Fruit fly (Drosophila melanogaster) whole organism, embryonic: Measurements from ENCODE around the gene smg.
A peak's percentile ranks its signal among the peaks of the same experiment; 100 is the strongest.

ENCODE experiments used
- Antp ChIP-seq: fragments of 200-800 bp; sonication (Bioruptor generic); optimal IDR thresholded peaks from 3 replicates; lab custom pipeline; 2016; ENCODE audit warnings: missing biosample characterization, missing genetic modification characterization
- Asciz ChIP-seq: fragments of 200-800 bp; sonication (Bioruptor generic); optimal IDR thresholded peaks from 2 replicates; lab custom pipeline; 2017; ENCODE audit warnings: missing biosample characterization, mild to moderate bottlenecking, missing genetic modification characterization, missing genetic modification reagents
- C15 ChIP-seq: fragments of 200-800 bp; sonication (Bioruptor generic); IDR thresholded peaks from 3 replicates; pipeline ENCODE4 v1.3.6; 2022; ENCODE audit warnings: missing biosample characterization, missing genetic modification characterization
- CG10274 ChIP-seq: fragments of 200-800 bp; sonication (Bioruptor generic); optimal IDR thresholded peaks from 3 replicates; lab custom pipeline; 2017; ENCODE audit warnings: missing biosample characterization, mild to moderate bottlenecking, missing genetic modification characterization
- CG10565 ChIP-seq: fragments of 200-800 bp; sonication (Bioruptor generic); optimal IDR thresholded peaks from 3 replicates; lab custom pipeline; 2016; ENCODE audit warnings: missing biosample characterization, mild to moderate bottlenecking, missing genetic modification characterization
- CG11247 ChIP-seq: fragments of 200-800 bp; sonication (Bioruptor generic); IDR thresholded peaks from 2 replicates; pipeline ENCODE4 v1.3.6; 2022; ENCODE audit warnings: missing biosample characterization, missing genetic modification characterization
- CG11456 ChIP-seq: fragments of 200-800 bp; sonication (Bioruptor generic); IDR thresholded peaks from 3 replicates; pipeline ENCODE4 v1.3.6; 2022; ENCODE audit warnings: missing biosample characterization, missing genetic modification characterization
- CG12071 ChIP-seq: fragments of 200-800 bp; sonication (Bioruptor generic); optimal IDR thresholded peaks from 3 replicates; lab custom pipeline; 2018; ENCODE audit warnings: missing biosample characterization, mild to moderate bottlenecking, missing genetic modification characterization
- CG1233 ChIP-seq: fragments of 200-800 bp; sonication (Bioruptor generic); optimal IDR thresholded peaks from 4 replicates; lab custom pipeline; 2018; ENCODE audit warnings: missing biosample characterization, mild to moderate bottlenecking, missing genetic modification characterization
- CG14710 ChIP-seq: fragments of 200-800 bp; sonication (Bioruptor generic); optimal IDR thresholded peaks from 3 replicates; lab custom pipeline; 2019; ENCODE audit warnings: missing biosample characterization, mild to moderate bottlenecking, missing genetic modification characterization, moderate library complexity
- CG1529 ChIP-seq: fragments of 200-800 bp; sonication (Bioruptor generic); optimal IDR thresholded peaks from 3 replicates; lab custom pipeline; 2018; ENCODE audit warnings: missing biosample characterization, missing genetic modification characterization
- CG16779 ChIP-seq: fragments of 200-800 bp; sonication (Bioruptor generic); IDR thresholded peaks from 2 replicates; pipeline ENCODE4 v1.3.6; 2022; ENCODE audit warnings: missing biosample characterization, missing genetic modification characterization
- CG17912 ChIP-seq: fragments of 200-800 bp; sonication (Bioruptor generic); optimal IDR thresholded peaks from 2 replicates; lab custom pipeline; 2018; ENCODE audit warnings: missing biosample characterization, mild to moderate bottlenecking, missing genetic modification characterization
- CG18599 ChIP-seq: fragments of 200-800 bp; sonication (Bioruptor generic); optimal IDR thresholded peaks from 3 replicates; lab custom pipeline; 2017; ENCODE audit warnings: missing biosample characterization, missing genetic modification characterization, mild to moderate bottlenecking, moderate library complexity, missing genetic modification reagents
- CG2678 ChIP-seq: fragments of 200-800 bp; sonication (Bioruptor generic); optimal IDR thresholded peaks from 3 replicates; lab custom pipeline; 2019; ENCODE audit warnings: missing biosample characterization, mild to moderate bottlenecking, missing genetic modification characterization, moderate library complexity
- CG30020 ChIP-seq: fragments of 200-800 bp; optimal IDR thresholded peaks from 2 replicates; lab custom pipeline; 2019; ENCODE audit warnings: missing biosample characterization, mild to moderate bottlenecking, missing genetic modification characterization, moderate library complexity
- CG4730 ChIP-seq: fragments of 200-800 bp; sonication (Bioruptor generic); IDR thresholded peaks from 2 replicates; pipeline ENCODE4 v1.3.6; 2022; ENCODE audit warnings: missing biosample characterization, missing genetic modification characterization
- CG6254 ChIP-seq: fragments of 200-800 bp; sonication (Bioruptor generic); optimal IDR thresholded peaks from 3 replicates; lab custom pipeline; 2017; ENCODE audit warnings: mild to moderate bottlenecking, missing biosample characterization, missing genetic modification reagents, missing genetic modification characterization
- CG7357 ChIP-seq: fragments of 200-800 bp; sonication (Bioruptor generic); IDR thresholded peaks from 3 replicates; pipeline ENCODE4 v1.3.6; 2022; ENCODE audit warnings: missing biosample characterization, missing genetic modification characterization
- CG7372 ChIP-seq: fragments of 200-800 bp; sonication (Bioruptor generic); IDR thresholded peaks from 2 replicates; pipeline ENCODE4 v1.3.6; 2022; ENCODE audit warnings: missing biosample characterization, missing genetic modification characterization
- CoRest ChIP-seq: fragments of 200-800 bp; sonication (Bioruptor generic); optimal IDR thresholded peaks from 3 replicates; lab custom pipeline; 2018; ENCODE audit warnings: missing biosample characterization, mild to moderate bottlenecking, missing genetic modification characterization, moderate library complexity
- Dll ChIP-seq: fragments of 200-800 bp; sonication (Bioruptor generic); IDR thresholded peaks from 4 replicates; pipeline ENCODE4 v1.3.6; 2022; ENCODE audit warnings: missing biosample characterization, missing genetic modification characterization; ENCODE audit not compliant: partially characterized antibody
- Drgx ChIP-seq: fragments of 200-800 bp; sonication (Bioruptor generic); IDR thresholded peaks from 2 replicates; pipeline ENCODE4 v1.3.6; 2022; ENCODE audit warnings: missing biosample characterization, missing genetic modification characterization
- Eip74EF ChIP-seq, 2 experiments: fragments of 200-800 bp in 1 of 2; fragments of >200 bp in 1 of 2; sonication (Bioruptor generic) in 1 of 2; optimal IDR thresholded peaks; 2 replicates each; lab custom pipeline; 2017 to 2019; ENCODE audit warnings: missing biosample characterization in 2 of 2, missing genetic modification characterization in 2 of 2, mild to moderate bottlenecking in 1 of 2, moderate library complexity in 1 of 2
- Fer3 ChIP-seq: fragments of 200-800 bp; sonication (Bioruptor generic); optimal IDR thresholded peaks from 2 replicates; lab custom pipeline; 2018; ENCODE audit warnings: missing biosample characterization, mild to moderate bottlenecking, missing genetic modification characterization, moderate library complexity
- HLH54F ChIP-seq: fragments of 200-800 bp; sonication (Bioruptor generic); optimal IDR thresholded peaks from 3 replicates; lab custom pipeline; 2016; ENCODE audit warnings: missing biosample characterization, missing genetic modification characterization
- HmgD ChIP-seq: fragments of 200-800 bp; sonication (Bioruptor generic); optimal IDR thresholded peaks from 3 replicates; lab custom pipeline; 2016; ENCODE audit warnings: missing biosample characterization, missing genetic modification characterization
- Hr51 ChIP-seq, 2 experiments: fragments of 200-800 bp; sonication (Bioruptor generic); optimal IDR thresholded peaks; 2 replicates in 1 of 2; 3 replicates in 1 of 2; lab custom pipeline; 2016 to 2018; ENCODE audit warnings: missing biosample characterization in 2 of 2, missing genetic modification characterization in 2 of 2, mild to moderate bottlenecking in 1 of 2, moderate library complexity in 1 of 2
- Nf-YA ChIP-seq: fragments of 200-800 bp; sonication (Bioruptor generic); IDR thresholded peaks from 2 replicates; pipeline ENCODE4 v1.3.6; 2022; ENCODE audit warnings: missing biosample characterization, missing genetic modification characterization
- Scr ChIP-seq: fragments of 200-800 bp; sonication (Bioruptor generic); IDR thresholded peaks from 2 replicates; pipeline ENCODE4 v1.3.6; 2022; ENCODE audit warnings: missing biosample characterization, missing genetic modification characterization; ENCODE audit not compliant: partially characterized antibody
- Side ChIP-seq: fragments of 200-800 bp; sonication (Bioruptor generic); optimal IDR thresholded peaks from 2 replicates; lab custom pipeline; 2016; ENCODE audit warnings: missing biosample characterization, missing genetic modification characterization
- Sin3A ChIP-seq: fragments of >200 bp; optimal IDR thresholded peaks from 2 replicates; lab custom pipeline; 2018
- Xbp1 ChIP-seq: fragments of 200-800 bp; sonication (Bioruptor generic); optimal IDR thresholded peaks from 3 replicates; lab custom pipeline; 2016; ENCODE audit warnings: missing biosample characterization, mild to moderate bottlenecking, missing genetic modification characterization
- Xrp1 ChIP-seq: fragments of 200-800 bp; sonication (Bioruptor generic); IDR thresholded peaks from 2 replicates; pipeline ENCODE4 v1.3.6; 2022; ENCODE audit warnings: missing biosample characterization, missing genetic modification characterization
- ab ChIP-seq: fragments of 200-800 bp; sonication (Bioruptor generic); optimal IDR thresholded peaks from 2 replicates; lab custom pipeline; 2016; ENCODE audit warnings: missing biosample characterization, missing genetic modification characterization
- bab2 ChIP-seq: fragments of 200-800 bp; sonication (Bioruptor generic); optimal IDR thresholded peaks from 2 replicates; lab custom pipeline; 2016; ENCODE audit warnings: missing biosample characterization, missing genetic modification characterization
- bcd ChIP-seq: fragments of 200-800 bp; sonication (Bioruptor generic); optimal IDR thresholded peaks from 2 replicates; lab custom pipeline; 2017; ENCODE audit warnings: missing biosample characterization, mild to moderate bottlenecking, missing genetic modification characterization
- ci ChIP-seq: fragments of 200-800 bp; sonication (Bioruptor generic); IDR thresholded peaks from 3 replicates; pipeline ENCODE4 v1.3.6; 2022; ENCODE audit warnings: missing biosample characterization, missing genetic modification characterization
- corto ChIP-seq: fragments of 200-800 bp; sonication (Bioruptor generic); optimal IDR thresholded peaks from 2 replicates; lab custom pipeline; 2016; ENCODE audit warnings: missing biosample characterization, mild to moderate bottlenecking, missing genetic modification characterization, moderate library complexity
- fu2 ChIP-seq: fragments of 200-800 bp; sonication (Bioruptor generic); optimal IDR thresholded peaks from 2 replicates; lab custom pipeline; 2016; ENCODE audit warnings: missing biosample characterization, missing genetic modification characterization
- hb ChIP-seq: fragments of 200-800 bp; sonication (Bioruptor generic); IDR thresholded peaks from 3 replicates; pipeline ENCODE4 v1.3.6; 2022; ENCODE audit warnings: missing biosample characterization, missing genetic modification characterization; ENCODE audit not compliant: partially characterized antibody
- jigr1 ChIP-seq: fragments of 200-800 bp; sonication (Bioruptor generic); IDR thresholded peaks from 3 replicates; pipeline ENCODE4 v1.3.6; 2022; ENCODE audit warnings: missing biosample characterization, missing genetic modification characterization
- jing ChIP-seq: fragments of 200-800 bp; sonication (Bioruptor generic); optimal IDR thresholded peaks from 2 replicates; lab custom pipeline; 2018; ENCODE audit warnings: missing biosample characterization, mild to moderate bottlenecking, missing genetic modification characterization
- lmd ChIP-seq: fragments of 200-800 bp; sonication (Bioruptor generic); IDR thresholded peaks from 2 replicates; pipeline ENCODE4 v1.3.6; 2022; ENCODE audit warnings: missing biosample characterization, missing genetic modification characterization
- luna ChIP-seq: fragments of 200-800 bp; sonication (Bioruptor generic); optimal IDR thresholded peaks from 2 replicates; lab custom pipeline; 2016; ENCODE audit warnings: missing biosample characterization, missing genetic modification characterization
- mam ChIP-seq: fragments of 200-800 bp; sonication (Bioruptor generic); optimal IDR thresholded peaks from 3 replicates; lab custom pipeline; 2016; ENCODE audit warnings: missing biosample characterization, missing genetic modification characterization
- peb ChIP-seq: fragments of 200-800 bp; sonication (Bioruptor generic); IDR thresholded peaks from 2 replicates; pipeline ENCODE4 v1.3.6; 2022; ENCODE audit warnings: missing biosample characterization, missing genetic modification characterization
- seq ChIP-seq: fragments of 200-800 bp; sonication (Bioruptor generic); IDR thresholded peaks from 2 replicates; pipeline ENCODE4 v1.3.6; 2022; ENCODE audit warnings: missing biosample characterization, missing genetic modification characterization
- sug ChIP-seq: fragments of 200-800 bp; optimal IDR thresholded peaks from 2 replicates; lab custom pipeline; 2019; ENCODE audit warnings: missing biosample characterization, mild to moderate bottlenecking, missing genetic modification characterization, moderate library complexity
- toy ChIP-seq: fragments of 200-800 bp; sonication (Bioruptor generic); IDR thresholded peaks from 2 replicates; pipeline ENCODE4 v1.3.6; 2022; ENCODE audit warnings: missing biosample characterization, missing genetic modification characterization
- trh ChIP-seq: fragments of 200-800 bp; sonication (Bioruptor generic); optimal IDR thresholded peaks from 2 replicates; lab custom pipeline; 2016; ENCODE audit warnings: missing biosample characterization, missing genetic modification characterization
- zf30C ChIP-seq: fragments of 200-800 bp; sonication (Bioruptor generic); optimal IDR thresholded peaks from 3 replicates; lab custom pipeline; 2018; ENCODE audit warnings: missing biosample characterization, mild to moderate bottlenecking, missing genetic modification characterization

The smg gene

dm6 chr3L:8954648-8955033 lies 43.1 kb downstream of the smg start, which contains the start of gene GNBP3 (continued):
- TF ChIP-seq CG12071 (GFP tag; lab: Kevin White, UChicago) (peak; percentile 63), zf30C (GFP tag; lab: Kevin White, UChicago) (peak; percentile 88), lmd (GFP tag; lab: Robert Waterston, UW) (no peak), Hr51 (GFP tag; optimal IDR thresholded peaks at IDR 0.05; lab: Kevin White, UChicago) (peak in 1 of 2 experiments; percentile 31), HLH54F (GFP tag; lab: Kevin White, UChicago) (peak; percentile 9), CG6254 (GFP tag; lab: Kevin White, UChicago) (peak; percentile 64), mam (GFP tag; lab: Kevin White, UChicago) (peak; percentile 55), Xbp1 (GFP tag; lab: Kevin White, UChicago) (peak; percentile 42), CG11247 (GFP tag; lab: Robert Waterston, UW) (no peak), CG10274 (no peak), jigr1 (no peak), CG1529 (no peak), bab2 (peak; percentile 59), seq (GFP tag; lab: Robert Waterston, UW) (no peak), Sin3A (lab: Kevin White, UChicago) (no peak), jing (GFP tag; lab: Kevin White, UChicago) (no peak), luna (GFP tag; lab: Kevin White, UChicago) (no peak), Drgx (GFP tag; lab: Robert Waterston, UW) (peak; percentile 74), hb (GFP tag; lab: Robert Waterston, UW) (no peak), Asciz (GFP tag; lab: Kevin White, UChicago) (peak; percentile 42), bcd (GFP tag; lab: Kevin White, UChicago) (peak; percentile 67), corto (GFP tag; lab: Kevin White, UChicago) (peak; percentile 92), CG11456 (no peak), C15 (GFP tag; lab: Robert Waterston, UW) (no peak), CG1233 (GFP tag; lab: Kevin White, UChicago) (peak; percentile 83), CG17912 (GFP tag; lab: Kevin White, UChicago) (no peak), HmgD (GFP tag; lab: Kevin White, UChicago) (no peak), Antp (no peak), CG18599 (GFP tag; lab: Kevin White, UChicago) (peak; percentile 88), CG7372 (0 out of 2 replicates have a peak, but pooled peaks have one; percentile 37), fu2 (GFP tag; lab: Kevin White, UChicago) (no peak), CG7357 (GFP tag; lab: Robert Waterston, UW) (0 out of 3 replicates have a peak, but pooled peaks have one; percentile 31), Scr (GFP tag; lab: Robert Waterston, UW) (no peak), peb (no peak), trh (GFP tag; lab: Kevin White, UChicago) (no peak), Nf-YA (peak; percentile 55; the same call in 1 of the 2 replicates), Xrp1 (peak; percentile 86), CoRest (tag; lab: Kevin White, UChicago) (peak; percentile 35), CG10565 (GFP tag; lab: Kevin White, UChicago) (peak; percentile 51), CG2678 (tag; lab: Kevin White, UChicago) (peak; percentile 87), Dll (GFP tag; lab: Robert Waterston, UW) (no peak), sug (no peak), CG30020 (tag; lab: Kevin White, UChicago) (no peak), Side (no peak), Fer3 (tag; lab: Kevin White, UChicago) (peak; percentile 77), CG14710 (peak; percentile 48), CG16779 (GFP tag; lab: Robert Waterston, UW) (no peak), CG4730 (GFP tag; lab: Robert Waterston, UW) (no peak), ci (peak; percentile 39; the same call in 1 of the 3 replicates), toy (GFP tag; lab: Robert Waterston, UW) (no peak), Eip74EF (GFP tag; optimal IDR thresholded peaks at IDR 0.05; lab: Kevin White, UChicago) (no peak), ab (GFP tag; lab: Kevin White, UChicago) (peak; percentile 1)
